Worm (Caenorhabditis elegans): ENCODE measurements around the gene dhs-26.

ce11 chrX:3343620-3344197, 18.6 kb downstream of the dhs-26 start:
- TF ChIP-seq unc-62 (GFP tag; optimal IDR thresholded peaks at IDR 0.05 in 1 of 2) (no peak), unc-62 (tag; optimal IDR thresholded peaks at IDR 0.05) (no peak), ceh-28 (tag; optimal IDR thresholded peaks at IDR 0.05) (no peak), Y105C5A.15 (GFP tag; IDR thresholded peaks at IDR 0.05) (no peak), madf-5 (GFP tag; IDR thresholded peaks at IDR 0.05) (no peak), hlh-30 (tag; optimal IDR thresholded peaks at IDR 0.05; ENCODE audit: insufficient read depth) (peak; percentile 50), dmd-6 (GFP tag; IDR thresholded peaks at IDR 0.05) (no peak), rbr-2 (tag; optimal IDR thresholded peaks at IDR 0.05) (no peak), nhr-77 (tag; optimal IDR thresholded peaks at IDR 0.05) (no peak), pha-4 (GFP tag; IDR thresholded peaks at IDR 0.05) (no peak), pha-4 (tag; optimal IDR thresholded peaks at IDR 0.05) (no peak), lin-39 (tag; optimal IDR thresholded peaks at IDR 0.05) (no peak)

Data from whole organism, L4 larva.